Fruit fly (Drosophila melanogaster) whole organism, pupa: Measurements from ENCODE around the gene unc-4.
A peak's percentile ranks its signal among the peaks of the same experiment; 100 is the strongest.

Source experiments
- CG10348 ChIP-seq: fragments of 200-800 bp; sonication (Bioruptor generic); IDR thresholded peaks from 2 replicates; pipeline ENCODE4 v1.3.6; 2022; ENCODE audit warnings: missing biosample characterization, missing genetic modification characterization
- CG12605 ChIP-seq: fragments of 200-800 bp; sonication (Bioruptor generic); IDR thresholded peaks from 2 replicates; pipeline ENCODE4 v1.3.6; 2022; ENCODE audit warnings: missing biosample characterization, missing genetic modification characterization
- CG13204 ChIP-seq: fragments of 200-800 bp; sonication (Bioruptor generic); optimal IDR thresholded peaks from 2 replicates; lab custom pipeline; 2018; ENCODE audit warnings: missing biosample characterization, mild to moderate bottlenecking, missing genetic modification characterization, moderate library complexity
- CG14655 ChIP-seq: fragments of 200-800 bp; sonication (Bioruptor generic); optimal IDR thresholded peaks from 3 replicates; lab custom pipeline; 2017; ENCODE audit warnings: mild to moderate bottlenecking, missing biosample characterization, missing genetic modification reagents, missing genetic modification characterization
- CG17806 ChIP-seq: fragments of 200-800 bp; sonication (Bioruptor generic); optimal IDR thresholded peaks from 2 replicates; lab custom pipeline; 2018; ENCODE audit warnings: missing biosample characterization, mild to moderate bottlenecking, missing genetic modification characterization, moderate library complexity
- CG32121 ChIP-seq: fragments of 200-800 bp; sonication (Bioruptor generic); IDR thresholded peaks from 2 replicates; pipeline ENCODE4 v1.3.6; 2022; ENCODE audit warnings: missing biosample characterization, missing genetic modification characterization
- CG34367 ChIP-seq: fragments of 200-800 bp; sonication (Bioruptor generic); optimal IDR thresholded peaks from 2 replicates; lab custom pipeline; 2018; ENCODE audit warnings: missing biosample characterization, mild to moderate bottlenecking, missing genetic modification characterization
- CG4496 ChIP-seq: fragments of 200-800 bp; sonication (Bioruptor generic); IDR thresholded peaks from 3 replicates; pipeline ENCODE4 v1.3.6; 2022; ENCODE audit warnings: missing biosample characterization, missing genetic modification characterization
- CG8301 ChIP-seq: fragments of 200-800 bp; sonication (Bioruptor generic); optimal IDR thresholded peaks from 2 replicates; lab custom pipeline; 2018; ENCODE audit warnings: missing biosample characterization, mild to moderate bottlenecking, missing genetic modification characterization
- CG9948 ChIP-seq: fragments of 200-800 bp; sonication (Bioruptor generic); optimal IDR thresholded peaks from 2 replicates; lab custom pipeline; 2018; ENCODE audit warnings: missing biosample characterization, mild to moderate bottlenecking, missing genetic modification characterization, moderate library complexity
- D1 ChIP-seq: fragments of 200-800 bp; sonication (Bioruptor generic); optimal IDR thresholded peaks from 2 replicates; lab custom pipeline; 2018; ENCODE audit warnings: missing biosample characterization, mild to moderate bottlenecking, missing genetic modification characterization, moderate library complexity
- EcR ChIP-seq: fragments of 200-800 bp; sonication (Bioruptor generic); optimal IDR thresholded peaks from 3 replicates; lab custom pipeline; 2019; ENCODE audit warnings: missing biosample characterization, missing genetic modification characterization, mild to moderate bottlenecking, moderate library complexity, missing genetic modification reagents
- Ets98B ChIP-seq: fragments of 200-800 bp; sonication (Bioruptor generic); IDR thresholded peaks from 2 replicates; pipeline ENCODE4 v1.3.6; 2022; ENCODE audit warnings: missing biosample characterization, missing genetic modification characterization
- Pif1A ChIP-seq: fragments of 200-800 bp; sonication (Bioruptor generic); optimal IDR thresholded peaks from 3 replicates; lab custom pipeline; 2016; ENCODE audit warnings: missing biosample characterization, missing genetic modification characterization
- Pif1B ChIP-seq: fragments of 200-800 bp; sonication (Bioruptor generic); optimal IDR thresholded peaks from 3 replicates; lab custom pipeline; 2016; ENCODE audit warnings: missing biosample characterization, missing genetic modification characterization
- Snoo ChIP-seq: fragments of 200-800 bp; sonication (Bioruptor generic); optimal IDR thresholded peaks from 3 replicates; lab custom pipeline; 2017; ENCODE audit warnings: missing biosample characterization, mild to moderate bottlenecking, missing genetic modification characterization, inconsistent platforms
- fd96Ca ChIP-seq: fragments of 200-800 bp; sonication (Bioruptor generic); IDR thresholded peaks from 3 replicates; pipeline ENCODE4 v1.3.6; 2022; ENCODE audit warnings: missing biosample characterization, missing genetic modification characterization
- gl ChIP-seq: fragments of 200-800 bp; sonication (Bioruptor generic); optimal IDR thresholded peaks from 2 replicates; lab custom pipeline; 2018; ENCODE audit warnings: missing biosample characterization, mild to moderate bottlenecking, missing genetic modification characterization
- rn ChIP-seq: fragments of 200-800 bp; sonication (Bioruptor generic); IDR thresholded peaks from 2 replicates; pipeline ENCODE4 v1.3.6; 2022; ENCODE audit warnings: missing biosample characterization, missing genetic modification characterization

Gene unc-4

DNA sequence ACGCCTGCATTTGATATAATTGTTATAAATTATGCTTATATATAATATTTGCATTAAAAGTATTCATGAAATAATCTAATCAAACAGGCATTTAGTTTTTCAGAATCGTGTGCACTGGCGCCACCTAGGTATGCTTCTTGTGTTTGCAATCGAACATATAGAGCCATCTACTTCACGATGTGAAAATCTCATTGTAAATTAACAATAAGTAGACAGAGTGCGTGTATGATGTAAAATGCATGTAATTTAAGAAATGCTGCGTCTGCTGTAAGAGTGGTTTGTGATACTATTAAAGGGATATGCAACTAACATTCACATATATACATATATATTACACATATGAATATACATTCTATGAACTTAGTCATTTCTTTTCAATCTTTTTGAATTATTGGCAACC, 51.9 kb downstream of the unc-4 start:
- TF ChIP-seq CG9948 (tag; lab: Kevin White, UChicago) (no peak), Pif1A (GFP tag; lab: Kevin White, UChicago) (no peak), CG10348 (GFP tag; lab: Robert Waterston, UW) (no peak), gl (no peak), D1 (no peak), CG13204 (GFP tag; lab: Kevin White, UChicago) (no peak), CG34367 (no peak), CG32121 (GFP tag; lab: Robert Waterston, UW) (no peak), Pif1B (GFP tag; lab: Kevin White, UChicago) (no peak), EcR (GFP tag; lab: Kevin White, UChicago) (no peak)

dm6 chrX:17821466-17821865, 53.1 kb downstream of the unc-4 start:
- TF ChIP-seq gl (no peak), fd96Ca (GFP tag; lab: Robert Waterston, UW) (no peak), CG32121 (GFP tag; lab: Robert Waterston, UW) (no peak), CG4496 (GFP tag; lab: Robert Waterston, UW) (0 out of 3 replicates have a peak, but pooled peaks have one; percentile 20), CG34367 (no peak)

dm6 chrX:17826807-17827703, 58.7 kb downstream of the unc-4 start, which contains the start of gene Socs16D:
Gene Socs16D, minus strand, starts transcription at chrX:17827564.
- TF ChIP-seq CG12605 (no peak), Snoo (tag; lab: Kevin White, UChicago) (peak; percentile 43), EcR (GFP tag; lab: Kevin White, UChicago) (peak; percentile 20), Pif1B (GFP tag; lab: Kevin White, UChicago) (peak; percentile 51), CG17806 (no peak), fd96Ca (GFP tag; lab: Robert Waterston, UW) (no peak; the same call in 2 of the 3 replicates), Ets98B (GFP tag; lab: Robert Waterston, UW) (peak; percentile 6; the same call in 1 of the 2 replicates), rn (GFP tag; lab: Robert Waterston, UW) (no peak), CG14655 (GFP tag; lab: Kevin White, UChicago) (no peak), CG4496 (GFP tag; lab: Robert Waterston, UW) (peak; percentile 27; the same call in 2 of the 3 replicates), CG13204 (GFP tag; lab: Kevin White, UChicago) (peak; percentile 18), CG8301 (tag; lab: Kevin White, UChicago) (peak; percentile 7)
